Fruit fly (Drosophila melanogaster): ENCODE data around the gene CG8892.
A peak's percentile ranks its signal among the peaks of the same experiment; 100 is the strongest.

DNA sequence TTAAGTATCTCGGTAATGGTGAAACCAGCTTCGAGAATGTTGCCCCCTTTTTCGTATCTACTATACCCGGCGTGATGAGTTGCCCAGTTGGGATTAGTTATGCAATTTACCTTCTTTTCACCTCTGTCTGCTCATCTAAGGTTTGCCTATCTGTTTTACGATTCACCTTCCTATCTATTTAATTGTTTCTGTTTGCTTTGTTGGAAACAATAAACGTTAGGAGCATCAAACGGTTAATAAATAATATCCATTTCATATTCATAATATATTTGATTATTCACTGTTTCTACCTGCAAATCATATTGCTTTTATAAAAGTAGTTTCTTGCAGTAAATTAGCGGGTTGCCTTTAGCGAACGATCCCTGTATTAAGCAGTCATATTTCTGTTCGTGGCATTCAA is 25.9 kb upstream of the CG8892 start:
- TF ChIP-seq Mio (GFP tag; optimal IDR thresholded peaks at IDR 0.05) (no peak), fru (GFP tag; optimal IDR thresholded peaks at IDR 0.05) (no peak), sv (GFP tag; optimal IDR thresholded peaks at IDR 0.05) (no peak), Jra (GFP tag; optimal IDR thresholded peaks at IDR 0.05) (no peak), br (GFP tag; optimal IDR thresholded peaks at IDR 0.05) (peak; percentile 17), Hr78 (GFP tag; optimal IDR thresholded peaks at IDR 0.05) (no peak), OdsH (GFP tag; optimal IDR thresholded peaks at IDR 0.05) (peak; percentile 16), pan (optimal IDR thresholded peaks at IDR 0.05) (no peak), dmrt93B (GFP tag; optimal IDR thresholded peaks at IDR 0.05) (no peak), Vsx2 (GFP tag; optimal IDR thresholded peaks at IDR 0.05; ENCODE audit: partially characterized antibody) (no peak), CrebA (GFP tag; optimal IDR thresholded peaks at IDR 0.05; ENCODE audit: borderline replicate concordance) (no peak), h (GFP tag; optimal IDR thresholded peaks at IDR 0.05) (no peak), Myc (optimal IDR thresholded peaks at IDR 0.05) (no peak), ey (GFP tag; optimal IDR thresholded peaks at IDR 0.05) (no peak)
